Worm (Caenorhabditis elegans) whole organism, L1 larva: ENCODE measurements around the gene clec-161.

ENCODE experiments used
- dpl-1 ChIP-seq, 3 experiments: fragments of 150-350 bp in 2 of 3; sonication (generic microtip) in 1 of 3; optimal IDR thresholded peaks; 2 replicates each; lab custom pipeline; 2014 to 2017; ENCODE audit warnings: missing biosample characterization in 3 of 3, missing genetic modification characterization in 3 of 3, missing genetic modification reagents in 3 of 3
- efl-3 ChIP-seq: fragments of 200-800 bp; sonication (Bioruptor generic); optimal IDR thresholded peaks from 2 replicates; lab custom pipeline; 2018; ENCODE audit warnings: mild to moderate bottlenecking, missing genetic modification characterization, missing compliant biosample characterization
- isw-1 ChIP-seq: fragments of 200-800 bp; sonication (Bioruptor generic); IDR thresholded peaks from 2 replicates; pipeline ENCODE4 v1.3.6; 2022; ENCODE audit warnings: missing genetic modification characterization, missing compliant biosample characterization
- nhr-237 ChIP-seq: fragments of 150-350 bp; optimal IDR thresholded peaks from 2 replicates; lab custom pipeline; 2014; ENCODE audit warnings: missing biosample characterization, missing genetic modification characterization
- nhr-90 ChIP-seq: sonication (generic microtip); optimal IDR thresholded peaks from 2 replicates; lab custom pipeline; 2016; ENCODE audit warnings: mild to moderate bottlenecking, missing genetic modification characterization, missing compliant biosample characterization; ENCODE audit not compliant: poor library complexity
- unc-130 ChIP-seq: fragments of 150-350 bp; optimal IDR thresholded peaks from 2 replicates; lab custom pipeline; 2017; ENCODE audit warnings: missing biosample characterization, missing genetic modification characterization, inconsistent platforms
- unc-98 ChIP-seq: fragments of 200-800 bp; sonication (Bioruptor generic); IDR thresholded peaks from 2 replicates; pipeline ENCODE4 v1.3.6; 2022; ENCODE audit warnings: missing genetic modification characterization, missing compliant biosample characterization

ce11 chrIII:9598168-9598567 lies 10.4 kb downstream of the clec-161 start, which contains the start of gene F58A4.1:
- no peak for TF ChIP-seq efl-3 (GFP tag; lab: Kevin White, UChicago)
- TF ChIP-seq unc-130 (tag; lab: Kevin White, UChicago), result no peak
- no peak for TF ChIP-seq nhr-237
- TF ChIP-seq unc-98 (GFP tag; lab: Robert Waterston, UW), result no peak
- no peak for TF ChIP-seq nhr-90
- no peak for TF ChIP-seq dpl-1 (GFP tag; optimal IDR thresholded peaks at IDR 0.05; lab: Kevin White, UChicago)
- TF ChIP-seq isw-1 (GFP tag; lab: Robert Waterston, UW), result no peak
